Worm (Caenorhabditis elegans) whole organism, L4 larva: ENCODE measurements around the gene C06A1.7.

Source experiments
- F44E2.7 ChIP-seq: fragments of 200-800 bp; sonication (Bioruptor generic); IDR thresholded peaks from 2 replicates; pipeline ENCODE4 v2.1.2; 2022; ENCODE audit warnings: missing genetic modification characterization, missing compliant biosample characterization
- F49E8.2 ChIP-seq: sonication (generic microtip); optimal IDR thresholded peaks from 2 replicates; lab custom pipeline; 2016; ENCODE audit warnings: missing compliant biosample characterization, mild to moderate bottlenecking, missing genetic modification characterization, borderline replicate concordance
- R02D3.7 ChIP-seq: fragments of 150-350 bp; sonication (generic microtip); optimal IDR thresholded peaks from 3 replicates; lab custom pipeline; 2014; ENCODE audit warnings: missing biosample characterization, missing genetic modification characterization
- Y105C5A.15 ChIP-seq: fragments of 200-800 bp; sonication (Bioruptor generic); IDR thresholded peaks from 2 replicates; pipeline ENCODE4 v1.3.6; 2022; ENCODE audit warnings: missing genetic modification characterization, missing compliant biosample characterization
- Y48G9A.11 ChIP-seq: fragments of 200-800 bp; sonication (Bioruptor generic); IDR thresholded peaks from 2 replicates; pipeline ENCODE4 v1.3.6; 2022; ENCODE audit warnings: missing genetic modification reagents, missing genetic modification characterization, missing compliant biosample characterization
- ZK546.5 ChIP-seq, 2 experiments: sonication (generic microtip); optimal IDR thresholded peaks; 2 replicates each; lab custom pipeline; 2017; ENCODE audit warnings: missing biosample characterization in 2 of 2, missing genetic modification characterization in 2 of 2
- aha-1 ChIP-seq: fragments of 150-350 bp; peaks from one replicate; lab custom pipeline; 2014; ENCODE audit warnings: missing biosample characterization, missing genetic modification characterization
- ceh-82 ChIP-seq: sonication (generic microtip); optimal IDR thresholded peaks from 2 replicates; lab custom pipeline; 2017; ENCODE audit warnings: missing biosample characterization, missing genetic modification characterization
- daf-16 ChIP-seq, 3 experiments: sonication (generic microtip); optimal IDR thresholded peaks; 2 replicates each; lab custom pipeline; 2016 to 2017; ENCODE audit warnings: missing genetic modification characterization in 3 of 3, missing genetic modification reagents in 3 of 3, mild to moderate bottlenecking in 2 of 3, missing compliant biosample characterization in 2 of 3, missing biosample characterization in 1 of 3, moderate library complexity in 1 of 3
- dpl-1 ChIP-seq: fragments of 150-350 bp; optimal IDR thresholded peaks from 2 replicates; lab custom pipeline; 2014; ENCODE audit warnings: missing biosample characterization, missing genetic modification reagents, missing genetic modification characterization
- duxl-1 ChIP-seq: sonication (generic microtip); optimal IDR thresholded peaks from 2 replicates; lab custom pipeline; 2016; ENCODE audit warnings: mild to moderate bottlenecking, missing genetic modification characterization, moderate library complexity, missing compliant biosample characterization; ENCODE audit not compliant: poor library complexity
- dve-1 ChIP-seq: sonication (generic microtip); optimal IDR thresholded peaks from 2 replicates; lab custom pipeline; 2017; ENCODE audit warnings: antibody characterized with exemption, mild to moderate bottlenecking, missing genetic modification characterization, missing compliant biosample characterization; ENCODE audit not compliant: insufficient read depth
- egl-27 ChIP-seq: sonication (generic microtip); optimal IDR thresholded peaks from 3 replicates; lab custom pipeline; 2017; ENCODE audit warnings: missing biosample characterization, missing genetic modification reagents, missing genetic modification characterization
- egl-43 ChIP-seq: fragments of 200-800 bp; sonication (Bioruptor generic); IDR thresholded peaks from 2 replicates; pipeline ENCODE4 v1.3.6; 2022; ENCODE audit warnings: missing genetic modification reagents, missing genetic modification characterization, missing compliant biosample characterization
- fkh-10 ChIP-seq: fragments of 150-350 bp; optimal IDR thresholded peaks from 2 replicates; lab custom pipeline; 2014; ENCODE audit warnings: missing biosample characterization, missing genetic modification reagents, missing genetic modification characterization
- hlh-30 ChIP-seq: sonication (generic microtip); optimal IDR thresholded peaks from 2 replicates; lab custom pipeline; 2017; ENCODE audit warnings: antibody characterized with exemption, mild to moderate bottlenecking, missing genetic modification characterization, missing compliant biosample characterization; ENCODE audit not compliant: insufficient read depth
- jun-1 ChIP-seq: fragments of 150-350 bp; optimal IDR thresholded peaks from 2 replicates; lab custom pipeline; 2014; ENCODE audit warnings: missing biosample characterization, missing genetic modification reagents, missing genetic modification characterization
- lin-13 ChIP-seq: fragments of 150-350 bp; optimal IDR thresholded peaks from 2 replicates; lab custom pipeline; 2014; ENCODE audit warnings: missing biosample characterization, missing genetic modification reagents, missing genetic modification characterization
- lir-3 ChIP-seq: sonication (generic microtip); optimal IDR thresholded peaks from 2 replicates; lab custom pipeline; 2016; ENCODE audit warnings: mild to moderate bottlenecking, missing genetic modification characterization, missing compliant biosample characterization
- lsy-2 ChIP-seq, 2 experiments: fragments of 150-350 bp in 1 of 2; sonication (generic microtip) in 1 of 2; optimal IDR thresholded peaks; 2 replicates each; lab custom pipeline; 2014 to 2017; ENCODE audit warnings: missing biosample characterization in 2 of 2, missing genetic modification characterization in 2 of 2
- madf-5 ChIP-seq, 2 experiments: fragments of 200-800 bp; sonication (Bioruptor generic); IDR thresholded peaks; 2 replicates each; pipeline ENCODE4 v1.3.6; 2022; ENCODE audit warnings: missing compliant biosample characterization in 2 of 2, missing genetic modification characterization in 2 of 2
- mdl-1 ChIP-seq, 2 experiments: fragments of 150-350 bp in 1 of 2; sonication (generic microtip) in 1 of 2; optimal IDR thresholded peaks; 2 replicates each; lab custom pipeline; 2014 to 2017; ENCODE audit warnings: missing biosample characterization in 2 of 2, missing genetic modification characterization in 2 of 2
- mes-2 ChIP-seq: sonication (generic microtip); optimal IDR thresholded peaks from 2 replicates; lab custom pipeline; 2016; ENCODE audit warnings: missing genotype, mild to moderate bottlenecking, missing genetic modification characterization, missing compliant biosample characterization; ENCODE audit not compliant: poor library complexity, severe bottlenecking
- mxl-3 ChIP-seq: fragments of 200-800 bp; sonication (Bioruptor generic); optimal IDR thresholded peaks from 2 replicates; lab custom pipeline; 2018; ENCODE audit warnings: mild to moderate bottlenecking, missing genetic modification characterization, missing compliant biosample characterization
- nhr-11 ChIP-seq: fragments of 150-350 bp; optimal IDR thresholded peaks from 2 replicates; lab custom pipeline; 2014; ENCODE audit warnings: missing biosample characterization, missing genetic modification characterization
- nhr-111 ChIP-seq: fragments of 200-800 bp; sonication (Bioruptor generic); optimal IDR thresholded peaks from 2 replicates; lab custom pipeline; 2018; ENCODE audit warnings: mild to moderate bottlenecking, missing genetic modification characterization, missing compliant biosample characterization
- nhr-25 ChIP-seq: sonication (generic microtip); optimal IDR thresholded peaks from 2 replicates; lab custom pipeline; 2017; ENCODE audit warnings: missing genetic modification characterization, mild to moderate bottlenecking, missing compliant biosample characterization, antibody characterized with exemption, moderate library complexity, borderline replicate concordance; ENCODE audit not compliant: insufficient read depth
- nhr-28 ChIP-seq: fragments of 150-350 bp; optimal IDR thresholded peaks from 2 replicates; lab custom pipeline; 2014; ENCODE audit warnings: missing biosample characterization, missing genetic modification characterization
- nhr-42 ChIP-seq: fragments of 200-800 bp; sonication (Bioruptor generic); IDR thresholded peaks from 2 replicates; pipeline ENCODE4 v1.3.6; 2022; ENCODE audit warnings: missing genetic modification characterization, missing compliant biosample characterization
- nhr-48 ChIP-seq: sonication (generic microtip); optimal IDR thresholded peaks from 2 replicates; lab custom pipeline; 2016; ENCODE audit warnings: mild to moderate bottlenecking, missing genetic modification characterization, missing compliant biosample characterization
- nhr-76 ChIP-seq: fragments of 150-350 bp; optimal IDR thresholded peaks from 2 replicates; lab custom pipeline; 2014; ENCODE audit warnings: missing biosample characterization, missing genetic modification characterization
- nhr-77 ChIP-seq: fragments of 150-350 bp; optimal IDR thresholded peaks from 2 replicates; lab custom pipeline; 2014; ENCODE audit warnings: missing biosample characterization, missing genetic modification characterization
- pha-4 ChIP-seq, 2 experiments: fragments of 150-350 bp in 1 of 2; fragments of 200-800 bp in 1 of 2; sonication (Bioruptor generic) in 1 of 2; IDR thresholded peaks in 1 of 2; optimal IDR thresholded peaks in 1 of 2; 2 replicates each; pipeline versions ENCODE4 v1.3.6 to Lab custom; 2014 to 2022; ENCODE audit warnings: missing genetic modification characterization in 2 of 2, missing genetic modification reagents in 2 of 2, missing biosample characterization in 1 of 2, missing compliant biosample characterization in 1 of 2
- rbr-2 ChIP-seq: sonication (generic microtip); optimal IDR thresholded peaks from 2 replicates; lab custom pipeline; 2016; ENCODE audit warnings: missing genotype, missing genetic modification characterization, missing compliant biosample characterization
- saeg-2 ChIP-seq: fragments of 200-800 bp; sonication (Bioruptor generic); IDR thresholded peaks from 2 replicates; pipeline ENCODE4 v1.3.6; 2022; ENCODE audit warnings: missing genetic modification reagents, missing genetic modification characterization, missing compliant biosample characterization
- sdz-12 ChIP-seq: fragments of 200-800 bp; sonication (Bioruptor generic); optimal IDR thresholded peaks from 2 replicates; lab custom pipeline; 2018; ENCODE audit warnings: mild to moderate bottlenecking, missing genetic modification characterization, missing compliant biosample characterization
- skn-1 ChIP-seq: fragments of 150-350 bp; optimal IDR thresholded peaks from 2 replicates; lab custom pipeline; 2014; ENCODE audit warnings: missing biosample characterization, missing genetic modification characterization
- tra-1 ChIP-seq: fragments of 200-800 bp; sonication (Bioruptor generic); IDR thresholded peaks from 2 replicates; pipeline ENCODE4 v1.3.6; 2022; ENCODE audit warnings: missing genetic modification reagents, missing genetic modification characterization, missing compliant biosample characterization
- vab-7 ChIP-seq: fragments of 200-800 bp; sonication (Bioruptor generic); IDR thresholded peaks from 2 replicates; pipeline ENCODE4 v1.3.6; 2022; ENCODE audit warnings: missing genetic modification reagents, missing genetic modification characterization, missing compliant biosample characterization
- zag-1 ChIP-seq: fragments of 150-350 bp; optimal IDR thresholded peaks from 2 replicates; lab custom pipeline; 2014; ENCODE audit warnings: missing biosample characterization, missing genetic modification characterization
- zip-11 ChIP-seq: fragments of 200-800 bp; sonication (Bioruptor generic); IDR thresholded peaks from 2 replicates; pipeline ENCODE4 v1.3.6; 2022; ENCODE audit warnings: missing genetic modification characterization, missing compliant biosample characterization
- ztf-11 ChIP-seq: fragments of 150-350 bp; optimal IDR thresholded peaks from 2 replicates; lab custom pipeline; 2014; ENCODE audit warnings: missing biosample characterization, missing genetic modification characterization

The C06A1.7 gene

DNA sequence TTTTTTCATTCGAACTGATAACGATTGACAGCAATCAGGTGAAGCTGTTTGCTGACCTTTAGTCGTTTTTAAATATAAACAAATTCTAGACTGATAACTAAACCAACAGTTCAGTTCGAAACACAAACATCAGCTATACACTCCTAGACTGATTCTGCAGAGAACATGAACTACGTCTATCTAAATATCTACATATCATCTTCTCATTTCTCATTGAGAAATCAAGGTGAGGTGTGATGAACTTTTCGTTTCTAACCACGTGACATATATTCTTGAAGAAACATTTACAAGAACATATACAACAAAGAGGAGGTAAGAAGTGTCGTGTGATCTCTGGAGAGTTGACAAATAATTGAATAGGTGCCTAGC lies 7.5 kb upstream of the C06A1.7 start (continued):
- TF ChIP-seq lsy-2 (tag; optimal IDR thresholded peaks at IDR 0.05; lab: Kevin White, UChicago) (peak in 1 of 2 experiments; percentile 57), rbr-2 (tag; lab: Kevin White, UChicago) (no peak), nhr-25 (tag; lab: Kevin White, UChicago) (peak; percentile 6), lir-3 (tag; lab: Kevin White, UChicago) (no peak), dve-1 (tag; lab: Kevin White, UChicago) (peak; percentile 85), nhr-48 (tag; lab: Kevin White, UChicago) (peak; percentile 0), nhr-77 (tag; lab: Kevin White, UChicago) (peak; percentile 25), mes-2 (no peak)

DNA sequence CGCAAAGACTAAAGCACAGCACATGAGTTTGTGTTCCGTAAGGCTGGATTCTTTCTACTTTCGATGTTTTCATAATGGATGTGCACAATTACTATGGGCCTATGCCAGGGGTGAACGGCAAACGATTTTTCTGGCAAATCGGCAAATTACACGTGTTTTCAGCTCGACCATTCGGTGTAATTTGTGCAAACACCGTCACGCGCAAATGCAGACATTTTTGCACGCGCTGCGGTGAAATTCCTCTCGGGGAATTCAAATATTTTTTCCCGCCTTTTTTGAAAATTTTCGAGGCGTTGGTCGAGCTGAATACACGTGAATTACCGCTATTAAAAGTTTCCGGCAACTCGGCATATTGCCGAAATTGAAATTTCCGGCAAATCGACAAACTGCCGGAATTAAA lies 7.1 kb upstream of the C06A1.7 start:
- TF ChIP-seq aha-1 (tag; lab: Kevin White, UChicago) = peak; percentile 34
- TF ChIP-seq Y48G9A.11 = 0 out of 2 replicates have a peak, but pooled peaks have one; percentile 38
- 0 out of 4 replicates have a peak, but pooled peaks of 1 of the 2 experiments have one; percentile 63 for TF ChIP-seq madf-5 (GFP tag; IDR thresholded peaks at IDR 0.05; lab: Robert Waterston, UW)

DNA sequence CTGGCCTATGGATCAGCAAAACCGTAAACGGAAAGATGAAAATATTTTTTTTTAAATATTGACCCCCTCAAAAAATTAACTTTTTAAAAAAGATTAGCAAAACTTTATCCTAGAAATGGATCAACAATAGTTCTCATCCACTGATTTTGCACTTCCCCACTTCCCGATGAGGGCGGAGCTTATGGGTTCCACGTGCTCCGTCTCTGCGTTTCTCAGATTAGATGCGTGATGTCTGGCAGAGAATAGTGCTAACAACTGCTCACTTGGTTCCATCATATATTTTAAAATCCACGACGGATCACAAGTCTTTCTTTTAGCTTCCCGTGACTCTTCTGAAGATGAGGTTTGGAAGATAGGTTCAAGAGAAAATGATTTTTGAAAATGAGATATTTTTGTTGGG lies 6.3 kb upstream of the C06A1.7 start:
- no peak for TF ChIP-seq zag-1 (tag; lab: Kevin White, UChicago)
- TF ChIP-seq skn-1 (tag; lab: Kevin White, UChicago) = no peak
- TF ChIP-seq ceh-82 (tag; lab: Kevin White, UChicago) = no peak
- no peak for TF ChIP-seq R02D3.7 (tag; lab: Kevin White, UChicago)
- no peak for TF ChIP-seq lir-3 (tag; lab: Kevin White, UChicago)
- peak in 1 of 2 experiments; percentile 3 for TF ChIP-seq mdl-1 (tag; optimal IDR thresholded peaks at IDR 0.05; lab: Kevin White, UChicago)
- no peak for TF ChIP-seq F44E2.7
- TF ChIP-seq fkh-10 (GFP tag; lab: Kevin White, UChicago) = no peak
- no peak for TF ChIP-seq pha-4 (GFP tag; IDR thresholded peaks at IDR 0.05; lab: Robert Waterston, UW)
- TF ChIP-seq pha-4 (tag; optimal IDR thresholded peaks at IDR 0.05; lab: Kevin White, UChicago) = no peak
- TF ChIP-seq nhr-11 = peak; percentile 87
- TF ChIP-seq ZK546.5 (tag; optimal IDR thresholded peaks at IDR 0.05; lab: Kevin White, UChicago) = no peak
- TF ChIP-seq duxl-1 (tag; lab: Kevin White, UChicago) = no peak
- TF ChIP-seq vab-7 (GFP tag; lab: Robert Waterston, UW) = no peak
- TF ChIP-seq nhr-76 = no peak
- TF ChIP-seq saeg-2 (GFP tag; lab: Robert Waterston, UW) = no peak
- peak; percentile 66 for TF ChIP-seq hlh-30 (tag; lab: Kevin White, UChicago)
- TF ChIP-seq egl-27 (tag; lab: Kevin White, UChicago) = no peak
- no peak for TF ChIP-seq jun-1
- TF ChIP-seq nhr-28 (tag; lab: Kevin White, UChicago) = no peak
- TF ChIP-seq tra-1 = no peak
- TF ChIP-seq Y105C5A.15 (GFP tag; lab: Robert Waterston, UW) = no peak
- peak in 1 of 2 experiments; percentile 43 for TF ChIP-seq daf-16 (GFP tag; optimal IDR thresholded peaks at IDR 0.05; lab: Kevin White, UChicago)
- no peak for TF ChIP-seq daf-16 (tag; optimal IDR thresholded peaks at IDR 0.05; lab: Kevin White, UChicago)
- TF ChIP-seq nhr-42 = no peak
- TF ChIP-seq sdz-12 (GFP tag; lab: Kevin White, UChicago) = no peak
- no peak for TF ChIP-seq dpl-1
- peak; percentile 25 for TF ChIP-seq mxl-3 (GFP tag; lab: Kevin White, UChicago)
- no peak for TF ChIP-seq ztf-11 (tag; lab: Kevin White, UChicago)
- no peak for TF ChIP-seq zip-11 (GFP tag; lab: Robert Waterston, UW)
- TF ChIP-seq egl-43 (GFP tag; lab: Robert Waterston, UW) = no peak
- TF ChIP-seq F49E8.2 = no peak
- no peak for TF ChIP-seq mes-2
- no peak for TF ChIP-seq lin-13 (GFP tag; lab: Kevin White, UChicago)
- TF ChIP-seq nhr-111 = no peak
